Worm (Caenorhabditis elegans): ENCODE measurements around the gene W07G1.7.

DNA sequence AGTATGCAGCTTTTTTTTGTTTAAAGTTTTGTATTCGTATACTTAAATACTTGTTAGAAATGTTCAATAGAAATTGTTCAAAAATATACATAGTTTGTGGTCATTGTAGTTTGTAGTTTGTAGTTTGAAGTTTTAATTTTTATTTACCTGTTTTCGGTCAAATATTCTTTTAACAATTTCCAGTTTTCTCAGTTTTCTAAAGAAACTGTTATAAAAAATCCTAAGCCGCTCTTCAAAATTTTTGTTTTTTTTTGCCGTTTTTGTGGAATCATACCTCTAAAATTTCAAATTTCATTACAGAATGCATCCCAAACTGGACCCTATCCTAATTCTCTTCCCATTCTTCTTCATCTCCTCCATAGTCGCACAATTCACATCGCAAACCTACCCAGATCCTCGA lies 40.1 kb upstream of the W07G1.7 start, which contains the start of gene F01D5.6:
- TF ChIP-seq mdl-1 (tag; optimal IDR thresholded peaks at IDR 0.05) (no peak), ztf-1 (GFP tag; conservative IDR thresholded peaks at IDR 0.05) (no peak), nhr-12 (tag; optimal IDR thresholded peaks at IDR 0.05) (no peak), R02D3.7 (tag; optimal IDR thresholded peaks at IDR 0.05) (no peak), fos-1 (tag; optimal IDR thresholded peaks at IDR 0.05) (no peak)
